Worm (Caenorhabditis elegans): ENCODE results near the gene E02H1.6.

DNA sequence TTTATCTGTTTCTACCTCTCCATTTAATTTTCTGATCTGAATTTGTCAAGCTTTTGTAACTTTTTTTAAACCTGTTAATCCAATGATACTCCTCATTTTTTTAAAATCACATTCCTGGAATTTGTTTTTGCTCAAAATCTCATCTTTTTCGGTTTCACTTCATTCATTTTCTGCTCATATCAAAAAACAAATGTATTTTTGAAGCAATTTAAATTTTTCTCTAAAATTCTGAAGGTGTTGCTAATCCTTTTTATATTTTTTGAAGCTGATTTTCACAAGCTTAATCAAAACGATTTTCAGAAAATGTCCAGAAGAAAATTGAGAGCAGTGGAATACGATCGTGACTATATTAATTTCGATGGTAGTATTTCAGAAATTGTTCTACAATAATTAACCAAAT lies 1.6 kb upstream of the E02H1.6 start, which contains the start of gene E02H1.5:
- no peak for TF ChIP-seq lsy-2 (tag; optimal IDR thresholded peaks at IDR 0.05)
- TF ChIP-seq nhr-129 (tag; optimal IDR thresholded peaks at IDR 0.05) = no peak
- no peak for TF ChIP-seq unc-62 (GFP tag; optimal IDR thresholded peaks at IDR 0.05)
- no peak for TF ChIP-seq ceh-82 (tag; optimal IDR thresholded peaks at IDR 0.05)
- no peak for TF ChIP-seq sma-3 (GFP tag; optimal IDR thresholded peaks at IDR 0.05)
- no peak for TF ChIP-seq nhr-25 (tag; optimal IDR thresholded peaks at IDR 0.05)
